Worm (Caenorhabditis elegans): ENCODE measurements around the gene str-86.

- TF ChIP-seq ceh-36 (tag; optimal IDR thresholded peaks at IDR 0.05) (no peak), ama-1 (optimal IDR thresholded peaks at IDR 0.05) (no peak), F13C5.2 (tag; optimal IDR thresholded peaks at IDR 0.05) (no peak), hmbx-1 (tag; optimal IDR thresholded peaks at IDR 0.05) (no peak), aly-1 (tag; optimal IDR thresholded peaks at IDR 0.05) (no peak), sea-1 (GFP tag; conservative IDR thresholded peaks at IDR 0.05) (no peak), ceh-13 (GFP tag; optimal IDR thresholded peaks at IDR 0.05) (no peak), tbx-37 (GFP tag; conservative IDR thresholded peaks at IDR 0.05) (no peak), ets-7 (tag; optimal IDR thresholded peaks at IDR 0.05) (no peak), flt-1 (GFP tag; IDR thresholded peaks at IDR 0.05) (no peak), hnd-1 (tag; optimal IDR thresholded peaks at IDR 0.05) (no peak)
Observed at ce11 chrV:8935104-8935503, 48.4 kb downstream of the str-86 start.

Measured in whole organism, early embryonic.